Fruit fly (Drosophila melanogaster): ENCODE measurements around the gene CG3808.

The CG3808 gene

DNA sequence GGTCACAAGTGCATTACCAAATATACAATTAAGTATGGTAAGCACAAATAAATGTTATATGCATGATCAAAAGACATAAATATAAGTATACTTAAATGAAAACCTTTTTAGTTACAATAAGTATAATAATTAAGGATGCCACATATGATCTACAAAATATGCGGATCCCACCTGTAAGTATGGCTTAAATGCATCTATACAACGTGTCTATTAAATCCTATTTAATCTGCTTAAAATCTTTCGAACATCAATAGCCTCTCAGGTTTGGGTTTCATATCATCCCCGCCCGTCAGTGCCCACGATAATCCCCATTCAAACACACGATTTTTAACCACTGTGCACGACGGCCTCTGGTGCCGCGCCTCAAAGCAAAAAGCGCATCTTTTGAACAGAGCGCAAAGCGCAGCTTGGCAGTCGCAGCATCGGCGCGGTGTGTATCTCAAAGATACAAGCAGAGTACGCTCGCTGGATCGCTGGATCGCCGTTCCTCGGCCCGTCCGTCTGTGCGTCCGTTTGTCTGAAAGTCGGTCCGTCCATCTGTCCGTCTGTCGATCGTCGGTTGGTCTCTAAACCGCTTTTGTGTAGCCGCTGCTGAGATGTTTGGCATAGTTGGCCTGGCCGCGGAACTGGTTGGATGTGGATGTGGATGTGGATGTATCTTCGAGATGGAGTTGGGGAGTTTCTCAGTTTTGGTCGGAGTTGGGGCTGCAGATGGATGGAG, 41.4 kb upstream of the CG3808 start (continued):
- TF ChIP-seq CG8319 (GFP tag; optimal IDR thresholded peaks at IDR 0.05) (peak; percentile 82), CG10631 (GFP tag; optimal IDR thresholded peaks at IDR 0.05) (peak; percentile 92), CG15336 (GFP tag; IDR thresholded peaks at IDR 0.05) (peak; percentile 75), fkh (GFP tag; optimal IDR thresholded peaks at IDR 0.05) (no peak), CG11762 (GFP tag; optimal IDR thresholded peaks at IDR 0.05; ENCODE audit: insufficient read depth) (peak; percentile 86), Eip78C (GFP tag) (peak; percentile 98), Smox (GFP tag; optimal IDR thresholded peaks at IDR 0.05) (peak; percentile 88), CG9139 (GFP tag; optimal IDR thresholded peaks at IDR 0.05) (peak; percentile 71), fd59A (GFP tag; optimal IDR thresholded peaks at IDR 0.05) (peak; percentile 90), CG11902 (GFP tag; optimal IDR thresholded peaks at IDR 0.05) (peak; percentile 82), CG3032 (tag; optimal IDR thresholded peaks at IDR 0.05) (peak; percentile 88), salr (GFP tag; optimal IDR thresholded peaks at IDR 0.05) (peak; percentile 63 to 90), CG31627 (GFP tag; optimal IDR thresholded peaks at IDR 0.05) (peak; percentile 81), CG6854 (GFP tag; optimal IDR thresholded peaks at IDR 0.05) (peak; percentile 9), esn (GFP tag; optimal IDR thresholded peaks at IDR 0.05) (peak; percentile 93), cyc (GFP tag; optimal IDR thresholded peaks at IDR 0.05) (peak; percentile 78), Met (GFP tag; optimal IDR thresholded peaks at IDR 0.05) (peak; percentile 91)

DNA sequence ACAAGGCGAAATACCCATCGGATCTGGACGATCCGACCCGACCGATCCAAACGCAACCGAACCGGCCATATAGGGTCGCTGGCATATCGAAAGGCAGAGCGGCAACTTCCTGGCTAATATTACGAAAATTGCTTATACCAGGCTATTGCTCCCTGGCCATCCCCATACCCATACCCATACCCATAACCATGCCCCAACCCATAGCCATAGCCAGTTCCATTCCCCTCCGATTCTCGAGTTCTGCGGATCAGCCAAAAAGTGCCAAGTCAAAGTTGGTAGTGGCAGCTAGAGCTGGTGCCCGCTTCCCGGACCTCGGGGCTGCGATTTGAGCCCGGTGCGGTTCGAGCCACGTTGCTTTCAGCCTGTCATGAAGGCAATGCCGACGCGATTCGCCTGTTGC, 40.8 kb upstream of the CG3808 start:
- TF ChIP-seq CG8119 (GFP tag; IDR thresholded peaks at IDR 0.05), result no peak
- no peak for TF ChIP-seq CG11902 (GFP tag; optimal IDR thresholded peaks at IDR 0.05)
- TF ChIP-seq Hr39 (GFP tag; optimal IDR thresholded peaks at IDR 0.05), result no peak
- no peak for TF ChIP-seq Hr4 (GFP tag; optimal IDR thresholded peaks at IDR 0.05)
- TF ChIP-seq CG6854 (GFP tag; optimal IDR thresholded peaks at IDR 0.05), result no peak
- TF ChIP-seq CG7368 (GFP tag; optimal IDR thresholded peaks at IDR 0.05), result no peak

DNA sequence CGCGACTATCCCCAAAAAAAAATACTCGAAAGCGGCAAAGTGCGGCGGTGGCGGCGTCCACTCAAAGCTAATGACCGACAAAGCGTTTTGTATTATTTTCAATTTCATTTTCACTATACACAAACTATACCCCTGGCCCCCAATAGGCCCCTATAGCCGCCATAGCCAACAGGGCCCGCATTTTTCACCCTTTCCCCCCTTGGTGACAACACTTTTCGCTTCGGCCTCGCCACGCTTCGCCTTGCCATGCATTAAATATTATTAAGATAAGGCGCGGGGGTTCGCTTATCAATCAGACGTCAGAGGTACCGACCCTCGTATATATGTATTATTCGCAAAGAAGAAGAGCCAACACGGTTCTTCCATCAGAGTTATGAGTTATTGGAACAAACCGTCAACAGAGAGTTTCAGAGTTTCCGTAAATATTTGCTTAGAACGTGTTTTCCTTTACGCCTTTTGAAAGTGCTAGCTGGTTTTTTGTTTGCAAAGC, 39.8 kb upstream of the CG3808 start:
- TF ChIP-seq Hr38 (GFP tag; optimal IDR thresholded peaks at IDR 0.05) (no peak), Sox15 (GFP tag; optimal IDR thresholded peaks at IDR 0.05) (no peak), CG10669 (GFP tag; optimal IDR thresholded peaks at IDR 0.05) (no peak), Sox102F (GFP tag; optimal IDR thresholded peaks at IDR 0.05) (no peak), CG6808 (GFP tag; optimal IDR thresholded peaks at IDR 0.05) (no peak), eg (GFP tag; IDR thresholded peaks at IDR 0.05) (peak; percentile 16; the same call in 1 of the 3 replicates), CG11902 (GFP tag; optimal IDR thresholded peaks at IDR 0.05) (no peak), Eip93F (GFP tag; optimal IDR thresholded peaks at IDR 0.05) (no peak), CG8319 (GFP tag; optimal IDR thresholded peaks at IDR 0.05) (no peak), CG8119 (GFP tag; IDR thresholded peaks at IDR 0.05) (no peak), Met (GFP tag; optimal IDR thresholded peaks at IDR 0.05) (no peak), Hr39 (GFP tag; optimal IDR thresholded peaks at IDR 0.05) (no peak), Eip78C (GFP tag) (peak; percentile 81), CG16779 (tag; optimal IDR thresholded peaks at IDR 0.05) (no peak), Blimp-1 (GFP tag; optimal IDR thresholded peaks at IDR 0.05) (no peak), CG1621 (tag; optimal IDR thresholded peaks at IDR 0.05) (no peak), OdsH (GFP tag; optimal IDR thresholded peaks at IDR 0.05) (peak; percentile 1), dsx (GFP tag; optimal IDR thresholded peaks at IDR 0.05; ENCODE audit: poor library complexity, severe bottlenecking) (no peak), Eip75B (GFP tag; optimal IDR thresholded peaks at IDR 0.05) (peak; percentile 12), CG3919 (GFP tag; optimal IDR thresholded peaks at IDR 0.05) (peak; percentile 33), Lpt (GFP tag; optimal IDR thresholded peaks at IDR 0.05) (no peak), topi (GFP tag; optimal IDR thresholded peaks at IDR 0.05) (no peak), CG6792 (GFP tag; optimal IDR thresholded peaks at IDR 0.05) (no peak), pdm3 (GFP tag; optimal IDR thresholded peaks at IDR 0.05) (peak; percentile 5), CG6276 (GFP tag; optimal IDR thresholded peaks at IDR 0.05) (no peak), ss (GFP tag; optimal IDR thresholded peaks at IDR 0.05) (no peak), fkh (GFP tag; optimal IDR thresholded peaks at IDR 0.05) (peak; percentile 91), svp (GFP tag) (peak; percentile 86), CG10631 (GFP tag; optimal IDR thresholded peaks at IDR 0.05) (peak; percentile 8), CG31627 (GFP tag; optimal IDR thresholded peaks at IDR 0.05) (no peak), Gug (GFP tag; IDR thresholded peaks at IDR 0.05) (no peak), CG34406 (GFP tag; optimal IDR thresholded peaks at IDR 0.05) (no peak), CG3032 (tag; optimal IDR thresholded peaks at IDR 0.05) (no peak), lz (GFP tag; optimal IDR thresholded peaks at IDR 0.05) (no peak), achi (GFP tag; optimal IDR thresholded peaks at IDR 0.05) (no peak)
